Fruit fly (Drosophila melanogaster): ENCODE measurements around the gene Scgbeta.
"Not testable (repeated sequence)": the region's sequence is repeated elsewhere in the genome, so short reads cannot be mapped to it uniquely, and the experiment has no call there.

- TF ChIP-seq CTCF, CG8478 (optimal IDR thresholded peaks at IDR 0.05): not testable (repeated sequence)
Measured at dm6 chr3R:12465198-12465597, 43.0 kb upstream of the Scgbeta start, which contains the start of gene CG5608.

Data from S2 (cell line).